Worm (Caenorhabditis elegans): ENCODE data around the gene tba-4.

- TF ChIP-seq ceh-19 (GFP tag; optimal IDR thresholded peaks at IDR 0.05) = no peak
- no peak for TF ChIP-seq pha-4 (tag; optimal IDR thresholded peaks at IDR 0.05)
- no peak for TF ChIP-seq ama-1 (optimal IDR thresholded peaks at IDR 0.05)
- no peak for TF ChIP-seq lin-11 (tag; optimal IDR thresholded peaks at IDR 0.05)
- TF ChIP-seq npax-4 (tag; optimal IDR thresholded peaks at IDR 0.05) = no peak
Observed at ce11 chrII:10910219-10910618, 8.3 kb upstream of the tba-4 start, which contains the start of gene sra-11.
